Fruit fly (Drosophila melanogaster): ENCODE data around the gene rdgC.

Gene rdgC

DNA sequence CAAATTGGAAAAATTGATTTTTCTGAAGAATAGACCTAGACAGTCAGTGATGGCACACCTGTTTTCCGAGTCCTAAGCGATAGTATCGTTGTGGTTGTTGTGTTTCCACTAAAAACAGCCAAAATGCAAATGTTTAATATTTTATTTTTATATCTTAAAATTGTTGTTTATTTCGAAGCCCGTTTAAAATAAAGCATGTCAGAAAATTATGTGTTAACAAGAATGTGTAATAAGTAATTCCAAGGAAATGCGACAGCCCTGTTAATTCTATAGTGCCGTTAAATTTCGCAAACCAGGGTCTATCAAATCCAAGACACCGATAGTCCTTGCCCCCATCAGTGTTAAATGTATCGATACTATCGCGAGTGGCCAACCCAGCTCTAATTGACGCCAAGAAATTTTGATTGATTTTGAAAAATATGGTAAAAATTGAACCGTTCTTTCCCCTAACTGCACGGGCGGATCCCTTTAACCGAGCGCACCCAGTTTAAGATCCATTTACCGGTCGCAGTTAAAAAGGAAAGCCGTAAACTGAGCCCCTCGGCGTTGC lies 54.3 kb downstream of the rdgC start, which contains the start of gene Pex23 (continued):
- TF ChIP-seq CG8290 (GFP tag; optimal IDR thresholded peaks at IDR 0.05) (peak; percentile 89), CG8290 (tag; optimal IDR thresholded peaks at IDR 0.05) (peak; percentile 49 to 87), CG18262 (tag; optimal IDR thresholded peaks at IDR 0.05) (peak; percentile 73), da (GFP tag; optimal IDR thresholded peaks at IDR 0.05) (peak; percentile 15), usp (GFP tag; optimal IDR thresholded peaks at IDR 0.05) (no peak), aop (GFP tag; IDR thresholded peaks at IDR 0.05) (no peak), vvl (GFP tag; IDR thresholded peaks at IDR 0.05) (peak; percentile 92), Sox102F (GFP tag; optimal IDR thresholded peaks at IDR 0.05) (peak; percentile 82), CG9609 (GFP tag; optimal IDR thresholded peaks at IDR 0.05) (peak; percentile 70), CG33213 (GFP tag; optimal IDR thresholded peaks at IDR 0.05) (peak; percentile 76), crc (GFP tag; optimal IDR thresholded peaks at IDR 0.05) (peak; percentile 30), prd (optimal IDR thresholded peaks at IDR 0.05) (no peak), prd (GFP tag; IDR thresholded peaks at IDR 0.05) (peak; percentile 90), CG6175 (GFP tag; IDR thresholded peaks at IDR 0.05) (peak; percentile 43; the same call in 1 of the 3 replicates), CG13123 (GFP tag; optimal IDR thresholded peaks at IDR 0.05) (peak; percentile 81), CG10565 (GFP tag; optimal IDR thresholded peaks at IDR 0.05) (no peak), sna (GFP tag; IDR thresholded peaks at IDR 0.05; ENCODE audit: partially characterized antibody) (peak; percentile 99), CG1233 (GFP tag; optimal IDR thresholded peaks at IDR 0.05) (no peak), zfh2 (GFP tag; optimal IDR thresholded peaks at IDR 0.05) (peak; percentile 79), ems (GFP tag; optimal IDR thresholded peaks at IDR 0.05) (peak; percentile 71), inv (GFP tag; IDR thresholded peaks at IDR 0.05; ENCODE audit: partially characterized antibody) (peak; percentile 99), CG15073 (GFP tag; optimal IDR thresholded peaks at IDR 0.05) (no peak), Awh (GFP tag; IDR thresholded peaks at IDR 0.05) (no peak), CG32772 (GFP tag; IDR thresholded peaks at IDR 0.05) (peak; percentile 80), CG34422 (GFP tag; IDR thresholded peaks at IDR 0.05) (peak; percentile 87), CG17359 (tag; optimal IDR thresholded peaks at IDR 0.05) (peak; percentile 82), CG13894 (tag; optimal IDR thresholded peaks at IDR 0.05) (peak; percentile 60), Mad (GFP tag; optimal IDR thresholded peaks at IDR 0.05) (peak; percentile 68), rib (GFP tag; IDR thresholded peaks at IDR 0.05) (peak; percentile 99), CG6854 (GFP tag; optimal IDR thresholded peaks at IDR 0.05) (no peak), z (GFP tag; IDR thresholded peaks at IDR 0.05) (no peak), Doc3 (GFP tag; IDR thresholded peaks at IDR 0.05; ENCODE audit: partially characterized antibody) (peak; percentile 99), ranshi (GFP tag; IDR thresholded peaks at IDR 0.05) (peak; percentile 77; the same call in 1 of the 2 replicates), br (optimal IDR thresholded peaks at IDR 0.05) (no peak), sr (GFP tag; IDR thresholded peaks at IDR 0.05) (no peak), exex (tag; optimal IDR thresholded peaks at IDR 0.05) (no peak), CG1832 (GFP tag; optimal IDR thresholded peaks at IDR 0.05) (no peak), Deaf1 (tag; optimal IDR thresholded peaks at IDR 0.05) (peak; percentile 65), Scr (GFP tag; IDR thresholded peaks at IDR 0.05; ENCODE audit: partially characterized antibody) (peak; percentile 99), Trl (optimal IDR thresholded peaks at IDR 0.05) (no peak), Trl (GFP tag; optimal IDR thresholded peaks at IDR 0.05) (peak; percentile 65), CG17829 (tag; optimal IDR thresholded peaks at IDR 0.05) (peak; percentile 87), NFAT (GFP tag; IDR thresholded peaks at IDR 0.05) (peak; percentile 74), Usf (GFP tag; optimal IDR thresholded peaks at IDR 0.05) (peak; percentile 48), nom (GFP tag; optimal IDR thresholded peaks at IDR 0.05) (no peak), D19A (tag; optimal IDR thresholded peaks at IDR 0.05) (peak; percentile 56), zf30C (GFP tag; optimal IDR thresholded peaks at IDR 0.05) (no peak), Mes4 (GFP tag; optimal IDR thresholded peaks at IDR 0.05) (peak; percentile 43), ATbp (GFP tag; optimal IDR thresholded peaks at IDR 0.05) (peak; percentile 35), lmd (GFP tag; IDR thresholded peaks at IDR 0.05) (peak; percentile 86), Atf-2 (GFP tag; optimal IDR thresholded peaks at IDR 0.05) (peak; percentile 32), HmgD (GFP tag; optimal IDR thresholded peaks at IDR 0.05) (peak; percentile 49), Dip3 (GFP tag; optimal IDR thresholded peaks at IDR 0.05) (peak; percentile 77)

Measured in whole organism, embryonic.